Fruit fly (Drosophila melanogaster): Measurements from ENCODE around the gene TyrRII.

The TyrRII gene

dm6 chr3R:17789937-17790336 is 53.5 kb downstream of the TyrRII start:
- TF ChIP-seq Snoo (tag; optimal IDR thresholded peaks at IDR 0.05) (no peak), CG8159 (tag; optimal IDR thresholded peaks at IDR 0.05) (peak; percentile 62), CG17806 (tag; optimal IDR thresholded peaks at IDR 0.05) (peak; percentile 5), CG32121 (GFP tag; IDR thresholded peaks at IDR 0.05) (peak; percentile 21; the same call in 1 of the 2 replicates), CG14655 (GFP tag; optimal IDR thresholded peaks at IDR 0.05) (peak; percentile 22)

DNA sequence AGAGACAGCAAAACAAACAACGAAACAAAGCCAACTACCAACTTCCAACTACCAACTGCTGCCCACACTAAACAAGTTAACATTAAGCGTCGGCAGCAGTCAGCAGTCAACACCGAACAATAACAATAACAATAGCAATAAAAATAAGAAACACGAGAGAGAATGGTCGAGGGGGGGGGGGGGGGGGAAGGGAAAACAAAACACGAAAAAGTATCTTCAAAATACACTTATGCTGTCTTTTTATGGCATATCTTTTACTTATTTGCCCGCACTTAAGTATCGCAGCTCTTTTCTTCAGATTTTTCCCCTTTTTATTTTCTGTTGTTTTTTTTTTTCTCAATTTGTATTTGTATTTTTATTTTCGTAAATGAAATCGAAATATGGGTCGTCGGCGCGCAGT is 56.9 kb downstream of the TyrRII start:
- TF ChIP-seq Ets98B (GFP tag; IDR thresholded peaks at IDR 0.05), result no peak

DNA sequence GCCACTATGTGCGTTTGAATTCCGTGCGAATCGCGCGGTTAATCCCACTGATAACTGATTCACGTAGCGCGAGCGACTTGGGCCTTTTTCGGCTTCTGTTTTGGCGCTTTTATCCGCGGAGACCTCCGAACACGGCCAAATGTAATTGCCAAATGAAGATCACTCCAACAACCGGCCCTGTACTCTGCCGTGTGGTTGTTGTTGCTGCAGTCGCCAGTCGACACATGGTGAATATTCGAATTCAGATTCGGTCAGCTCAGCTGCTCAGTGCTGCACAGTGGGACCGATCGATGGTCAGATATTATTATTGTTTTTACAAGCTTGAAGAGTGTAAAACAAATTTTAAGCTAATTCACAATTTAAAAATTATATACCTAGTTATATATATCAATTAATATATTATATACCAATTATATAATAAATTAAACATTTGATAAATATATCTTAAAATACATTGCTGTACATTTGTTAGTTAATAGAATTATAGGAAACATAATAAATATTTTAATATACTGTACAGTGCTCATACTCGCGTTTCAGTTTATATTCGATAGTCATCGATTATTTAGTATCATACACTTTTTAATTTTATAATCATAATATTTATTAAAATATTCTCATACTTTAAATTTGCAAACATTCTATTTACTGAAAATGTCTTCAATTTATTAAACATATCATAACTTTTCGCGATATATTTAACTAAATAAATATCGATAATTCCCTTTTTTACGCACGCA is 58.1 kb downstream of the TyrRII start, which contains the start of gene CG43102:
Gene CG43102, minus strand, starts transcription at position 156 of the 740 bp plus-strand sequence.
- peak; percentile 81 for TF ChIP-seq Pif1B (GFP tag; optimal IDR thresholded peaks at IDR 0.05)
- peak; percentile 61 for TF ChIP-seq CG15710 (tag; optimal IDR thresholded peaks at IDR 0.05)
- peak; percentile 72 for TF ChIP-seq Pif1A (GFP tag; optimal IDR thresholded peaks at IDR 0.05)
- peak; percentile 70 for TF ChIP-seq CG32121 (GFP tag; IDR thresholded peaks at IDR 0.05)
- TF ChIP-seq EcR (GFP tag; optimal IDR thresholded peaks at IDR 0.05), result no peak
- TF ChIP-seq CG13204 (GFP tag; optimal IDR thresholded peaks at IDR 0.05), result no peak
- TF ChIP-seq CG10348 (GFP tag; IDR thresholded peaks at IDR 0.05), result no peak
- peak; percentile 45 for TF ChIP-seq CG34367 (tag; optimal IDR thresholded peaks at IDR 0.05)
- no peak for TF ChIP-seq D1 (tag; optimal IDR thresholded peaks at IDR 0.05)
- TF ChIP-seq CG12605 (GFP tag; IDR thresholded peaks at IDR 0.05), result peak; percentile 59
- TF ChIP-seq CG9948 (tag; optimal IDR thresholded peaks at IDR 0.05), result peak; percentile 50
- TF ChIP-seq CG4496 (GFP tag; IDR thresholded peaks at IDR 0.05), result peak; percentile 85
- TF ChIP-seq Ets98B (GFP tag; IDR thresholded peaks at IDR 0.05), result peak; percentile 80
- TF ChIP-seq CG8301 (tag; optimal IDR thresholded peaks at IDR 0.05), result peak; percentile 59
- peak; percentile 64 for TF ChIP-seq CG14655 (GFP tag; optimal IDR thresholded peaks at IDR 0.05)
- peak; percentile 65 for TF ChIP-seq CG8159 (tag; optimal IDR thresholded peaks at IDR 0.05)
- peak; percentile 76 for TF ChIP-seq fd96Ca (GFP tag; IDR thresholded peaks at IDR 0.05)
- TF ChIP-seq rn (GFP tag; IDR thresholded peaks at IDR 0.05), result peak; percentile 44; the same call in 1 of the 2 replicates
- TF ChIP-seq gl (tag; optimal IDR thresholded peaks at IDR 0.05), result peak; percentile 12
- TF ChIP-seq CG17806 (tag; optimal IDR thresholded peaks at IDR 0.05), result peak; percentile 89
- TF ChIP-seq Snoo (tag; optimal IDR thresholded peaks at IDR 0.05), result peak; percentile 63

dm6 chr3R:17795075-17795420 is 58.6 kb downstream of the TyrRII start, which contains the start of gene pasi1:
pasi1 (plus strand) TSS chr3R:17795075.
- TF ChIP-seq D1 (tag; optimal IDR thresholded peaks at IDR 0.05) (no peak), Pif1A (GFP tag; optimal IDR thresholded peaks at IDR 0.05) (no peak), CG12605 (GFP tag; IDR thresholded peaks at IDR 0.05) (no peak), CG10348 (GFP tag; IDR thresholded peaks at IDR 0.05) (no peak), CG9948 (tag; optimal IDR thresholded peaks at IDR 0.05) (no peak), CG13204 (GFP tag; optimal IDR thresholded peaks at IDR 0.05) (no peak), CG14655 (GFP tag; optimal IDR thresholded peaks at IDR 0.05) (no peak), CG17806 (tag; optimal IDR thresholded peaks at IDR 0.05) (no peak), Snoo (tag; optimal IDR thresholded peaks at IDR 0.05) (no peak), Ets98B (GFP tag; IDR thresholded peaks at IDR 0.05) (no peak), rn (GFP tag; IDR thresholded peaks at IDR 0.05) (no peak), CG8159 (tag; optimal IDR thresholded peaks at IDR 0.05) (no peak), gl (tag; optimal IDR thresholded peaks at IDR 0.05) (no peak), fd96Ca (GFP tag; IDR thresholded peaks at IDR 0.05) (no peak), CG34367 (tag; optimal IDR thresholded peaks at IDR 0.05) (no peak), CG32121 (GFP tag; IDR thresholded peaks at IDR 0.05) (no peak), EcR (GFP tag; optimal IDR thresholded peaks at IDR 0.05) (no peak)

dm6 chr3R:17795561-17796170 is 59.3 kb downstream of the TyrRII start:
- TF ChIP-seq CG9948 (tag; optimal IDR thresholded peaks at IDR 0.05), result no peak
- TF ChIP-seq rn (GFP tag; IDR thresholded peaks at IDR 0.05), result no peak

All from whole organism, pupa.